Fruit fly (Drosophila melanogaster) whole organism, embryonic: ENCODE measurements around the gene RpL28.

Source experiments
- CG10147 ChIP-seq: fragments of 200-800 bp; sonication (Bioruptor generic); optimal IDR thresholded peaks from 2 replicates; lab custom pipeline; 2019; ENCODE audit warnings: missing biosample characterization, mild to moderate bottlenecking, missing genetic modification characterization, moderate library complexity
- CG13424 ChIP-seq: fragments of 200-800 bp; sonication (Bioruptor generic); optimal IDR thresholded peaks from 2 replicates; lab custom pipeline; 2019; ENCODE audit warnings: missing biosample characterization, mild to moderate bottlenecking, missing genetic modification characterization, moderate library complexity
- CG13775 ChIP-seq: fragments of 200-800 bp; sonication (Bioruptor generic); optimal IDR thresholded peaks from 3 replicates; lab custom pipeline; 2017; ENCODE audit warnings: missing biosample characterization, mild to moderate bottlenecking, missing genetic modification characterization
- CG14014 ChIP-seq: fragments of 200-800 bp; sonication (Bioruptor generic); IDR thresholded peaks from 2 replicates; pipeline ENCODE4 v1.3.6; 2022; ENCODE audit warnings: missing biosample characterization, missing genetic modification characterization
- CG14710 ChIP-seq: fragments of 200-800 bp; sonication (Bioruptor generic); optimal IDR thresholded peaks from 3 replicates; lab custom pipeline; 2019; ENCODE audit warnings: missing biosample characterization, mild to moderate bottlenecking, missing genetic modification characterization, moderate library complexity
- CG17186 ChIP-seq: fragments of 200-800 bp; sonication (Bioruptor generic); optimal IDR thresholded peaks from 3 replicates; lab custom pipeline; 2017; ENCODE audit warnings: missing biosample characterization, missing genetic modification reagents, missing genetic modification characterization
- CG17829 ChIP-seq: fragments of 200-800 bp; optimal IDR thresholded peaks from 2 replicates; lab custom pipeline; 2019; ENCODE audit warnings: missing biosample characterization, mild to moderate bottlenecking, missing genetic modification characterization, moderate library complexity
- CG18599 ChIP-seq: fragments of 200-800 bp; sonication (Bioruptor generic); optimal IDR thresholded peaks from 3 replicates; lab custom pipeline; 2017; ENCODE audit warnings: missing biosample characterization, missing genetic modification characterization, mild to moderate bottlenecking, moderate library complexity, missing genetic modification reagents
- CG2120 ChIP-seq: fragments of 200-800 bp; sonication (Bioruptor generic); optimal IDR thresholded peaks from 3 replicates; lab custom pipeline; 2016; ENCODE audit warnings: missing biosample characterization, missing genetic modification characterization
- CG2712 ChIP-seq: fragments of 200-800 bp; optimal IDR thresholded peaks from 3 replicates; lab custom pipeline; 2019; ENCODE audit warnings: missing biosample characterization, mild to moderate bottlenecking, missing genetic modification characterization, moderate library complexity
- CG3847 ChIP-seq: fragments of 200-800 bp; sonication (Bioruptor generic); IDR thresholded peaks from 2 replicates; pipeline ENCODE4 v1.3.6; 2022; ENCODE audit warnings: missing biosample characterization, missing genetic modification characterization
- CG3995 ChIP-seq: fragments of 200-800 bp; sonication (Bioruptor generic); optimal IDR thresholded peaks from 3 replicates; lab custom pipeline; 2016; ENCODE audit warnings: missing biosample characterization, missing genetic modification characterization
- CG4707 ChIP-seq: fragments of 200-800 bp; sonication (Bioruptor generic); optimal IDR thresholded peaks from 2 replicates; lab custom pipeline; 2018; ENCODE audit warnings: missing biosample characterization, mild to moderate bottlenecking, missing genetic modification characterization, moderate library complexity
- CG6791 ChIP-seq: fragments of 200-800 bp; sonication (Bioruptor generic); IDR thresholded peaks from 3 replicates; pipeline ENCODE4 v1.3.6; 2022; ENCODE audit warnings: missing biosample characterization, missing genetic modification characterization; ENCODE audit not compliant: partially characterized antibody
- CG7357 ChIP-seq: fragments of 200-800 bp; sonication (Bioruptor generic); IDR thresholded peaks from 3 replicates; pipeline ENCODE4 v1.3.6; 2022; ENCODE audit warnings: missing biosample characterization, missing genetic modification characterization
- CG7928 ChIP-seq: fragments of 200-800 bp; sonication (Bioruptor generic); optimal IDR thresholded peaks from 2 replicates; lab custom pipeline; 2017; ENCODE audit warnings: missing biosample characterization, mild to moderate bottlenecking, missing genetic modification characterization
- CG7987 ChIP-seq: fragments of 200-800 bp; sonication (Bioruptor generic); optimal IDR thresholded peaks from 2 replicates; lab custom pipeline; 2018; ENCODE audit warnings: missing biosample characterization, mild to moderate bottlenecking, missing genetic modification characterization, moderate library complexity
- CG8290 ChIP-seq, 3 experiments: fragments of 200-800 bp; sonication (Bioruptor generic); optimal IDR thresholded peaks; 2 replicates each; lab custom pipeline; 2016 to 2019; ENCODE audit warnings: missing biosample characterization in 3 of 3, missing genetic modification characterization in 3 of 3, mild to moderate bottlenecking in 2 of 3, moderate library complexity in 1 of 3
- CG8478 ChIP-seq: fragments of >200 bp; optimal IDR thresholded peaks from 2 replicates; lab custom pipeline; 2018
- Doc3 ChIP-seq: fragments of 200-800 bp; sonication (Bioruptor generic); IDR thresholded peaks from 3 replicates; pipeline ENCODE4 v1.3.6; 2022; ENCODE audit warnings: missing biosample characterization, missing genetic modification characterization; ENCODE audit not compliant: partially characterized antibody
- Dref ChIP-seq: fragments of 200-800 bp; sonication (Bioruptor generic); IDR thresholded peaks from 2 replicates; pipeline ENCODE4 v1.3.6; 2022; ENCODE audit warnings: missing biosample characterization, missing genetic modification characterization
- Ets65A ChIP-seq: fragments of 200-800 bp; sonication (Bioruptor generic); peaks from one replicate; lab custom pipeline; 2016; ENCODE audit warnings: missing biosample characterization, missing genetic modification characterization
- HLH4C ChIP-seq: fragments of 200-800 bp; sonication (Bioruptor generic); IDR thresholded peaks from 3 replicates; pipeline ENCODE4 v1.3.6; 2022; ENCODE audit warnings: missing biosample characterization, missing genetic modification characterization; ENCODE audit not compliant: partially characterized antibody
- Lhr ChIP-seq: fragments of 200-800 bp; sonication (Bioruptor generic); optimal IDR thresholded peaks from 3 replicates; lab custom pipeline; 2017; ENCODE audit warnings: mild to moderate bottlenecking, missing biosample characterization, missing genetic modification reagents, missing genetic modification characterization
- Max ChIP-seq: fragments of 200-800 bp; sonication (Bioruptor generic); optimal IDR thresholded peaks from 2 replicates; lab custom pipeline; 2016; ENCODE audit warnings: missing biosample characterization, mild to moderate bottlenecking, missing genetic modification characterization
- Med ChIP-seq: fragments of 200-800 bp; sonication (Bioruptor generic); peaks from one replicate; lab custom pipeline; 2016; ENCODE audit warnings: missing biosample characterization, missing genetic modification characterization, mild to moderate bottlenecking, inconsistent platforms, moderate library complexity
- Opbp ChIP-seq: fragments of 200-800 bp; sonication (Bioruptor generic); IDR thresholded peaks from 3 replicates; pipeline ENCODE4 v1.3.6; 2022; ENCODE audit warnings: missing biosample characterization, missing genetic modification characterization; ENCODE audit not compliant: partially characterized antibody
- Pdp1 ChIP-seq, 2 experiments: fragments of 200-800 bp; sonication (Bioruptor generic); optimal IDR thresholded peaks; 3 replicates each; lab custom pipeline; 2016; ENCODE audit warnings: missing biosample characterization in 2 of 2, missing genetic modification characterization in 2 of 2, mild to moderate bottlenecking in 1 of 2, moderate library complexity in 1 of 2
- Rfx ChIP-seq: fragments of 200-800 bp; sonication (Bioruptor generic); IDR thresholded peaks from 2 replicates; pipeline ENCODE4 v1.3.6; 2022; ENCODE audit warnings: missing biosample characterization, missing genetic modification characterization
- amos ChIP-seq: fragments of 200-800 bp; sonication (Bioruptor generic); IDR thresholded peaks from 2 replicates; pipeline ENCODE4 v1.3.6; 2022; ENCODE audit warnings: missing biosample characterization, missing genetic modification characterization; ENCODE audit not compliant: partially characterized antibody
- ara ChIP-seq: fragments of 200-800 bp; sonication (Bioruptor generic); IDR thresholded peaks from 2 replicates; pipeline ENCODE4 v1.3.6; 2022; ENCODE audit warnings: missing biosample characterization, missing genetic modification characterization
- ato ChIP-seq: fragments of 200-800 bp; sonication (Bioruptor generic); IDR thresholded peaks from 2 replicates; pipeline ENCODE4 v1.3.6; 2022; ENCODE audit warnings: missing biosample characterization, missing genetic modification characterization; ENCODE audit not compliant: partially characterized antibody
- bbx ChIP-seq: fragments of 200-800 bp; sonication (Bioruptor generic); IDR thresholded peaks from 2 replicates; pipeline ENCODE4 v1.3.6; 2022; ENCODE audit warnings: missing biosample characterization, missing genetic modification characterization; ENCODE audit not compliant: partially characterized antibody
- chinmo ChIP-seq: fragments of 200-800 bp; sonication (Bioruptor generic); IDR thresholded peaks from 4 replicates; pipeline ENCODE4 v1.3.6; 2022; ENCODE audit warnings: missing biosample characterization, missing genetic modification characterization; ENCODE audit not compliant: partially characterized antibody
- crol ChIP-seq: fragments of 200-800 bp; sonication (Bioruptor generic); IDR thresholded peaks from 2 replicates; pipeline ENCODE4 v1.3.6; 2022; ENCODE audit warnings: missing biosample characterization, missing genetic modification characterization
- gfzf ChIP-seq: fragments of 200-800 bp; sonication (Bioruptor generic); optimal IDR thresholded peaks from 2 replicates; lab custom pipeline; 2016; ENCODE audit warnings: missing biosample characterization, mild to moderate bottlenecking, missing genetic modification characterization, moderate library complexity
- hkb ChIP-seq, 2 experiments: fragments of 200-800 bp in 1 of 2; fragments of >200 bp in 1 of 2; sonication (Bioruptor generic) in 1 of 2; IDR thresholded peaks in 1 of 2; optimal IDR thresholded peaks in 1 of 2; 2 replicates each; pipeline versions ENCODE4 v1.3.6 to Lab custom; 2017 to 2022; ENCODE audit warnings: missing biosample characterization in 1 of 2, missing genetic modification characterization in 1 of 2
- insv ChIP-seq, 2 experiments: fragments of 200-800 bp; sonication (Bioruptor generic); optimal IDR thresholded peaks; 3 replicates each; lab custom pipeline; 2016 to 2018; ENCODE audit warnings: missing biosample characterization in 2 of 2, missing genetic modification characterization in 2 of 2
- lbe ChIP-seq: fragments of 200-800 bp; sonication (Bioruptor generic); optimal IDR thresholded peaks from 2 replicates; lab custom pipeline; 2016; ENCODE audit warnings: missing biosample characterization, mild to moderate bottlenecking, missing genetic modification characterization
- pita ChIP-seq: fragments of 200-800 bp; sonication (Bioruptor generic); optimal IDR thresholded peaks from 2 replicates; lab custom pipeline; 2017; ENCODE audit warnings: missing biosample characterization, mild to moderate bottlenecking, missing genetic modification characterization
- row ChIP-seq: fragments of 200-800 bp; sonication (Bioruptor generic); IDR thresholded peaks from 3 replicates; pipeline ENCODE4 v1.3.6; 2022; ENCODE audit warnings: missing biosample characterization, missing genetic modification characterization
- sd ChIP-seq: fragments of 200-800 bp; sonication (Bioruptor generic); optimal IDR thresholded peaks from 3 replicates; lab custom pipeline; 2018; ENCODE audit warnings: missing biosample characterization, mild to moderate bottlenecking, missing genetic modification characterization, moderate library complexity
- sens ChIP-seq: fragments of 200-800 bp; sonication (Bioruptor generic); peaks from one replicate; lab custom pipeline; 2016; ENCODE audit warnings: missing biosample characterization, missing genetic modification characterization
- unc-4 ChIP-seq: fragments of 200-800 bp; sonication (Bioruptor generic); IDR thresholded peaks from 2 replicates; pipeline ENCODE4 v1.3.6; 2022; ENCODE audit warnings: missing biosample characterization, missing genetic modification characterization; ENCODE audit not compliant: partially characterized antibody
- zen2 ChIP-seq: fragments of 200-800 bp; sonication (Bioruptor generic); IDR thresholded peaks from 3 replicates; pipeline ENCODE4 v1.3.6; 2022; ENCODE audit warnings: missing biosample characterization, missing genetic modification characterization; ENCODE audit not compliant: partially characterized antibody

The RpL28 gene

dm6 chr3L:3224740-3225719, 2.3 kb upstream of the RpL28 start, which contains the start of gene Larp4B (continued):
- TF ChIP-seq CG8290 (GFP tag; optimal IDR thresholded peaks at IDR 0.05; lab: Kevin White, UChicago) (peak; percentile 4), CG8290 (tag; optimal IDR thresholded peaks at IDR 0.05; lab: Kevin White, UChicago) (no peak), Med (GFP tag; lab: Kevin White, UChicago) (peak; percentile 85), lbe (GFP tag; lab: Kevin White, UChicago) (peak; percentile 40), CG8478 (lab: Kevin White, UChicago) (peak; percentile 56), Opbp (peak; percentile 35; the same call in 2 of the 3 replicates), crol (GFP tag; lab: Robert Waterston, UW) (peak; percentile 86), row (GFP tag; lab: Robert Waterston, UW) (peak; percentile 62), CG2120 (GFP tag; lab: Kevin White, UChicago) (peak; percentile 48), insv (GFP tag; optimal IDR thresholded peaks at IDR 0.05; lab: Kevin White, UChicago) (peak in 1 of 2 experiments; percentile 41), chinmo (GFP tag; lab: Robert Waterston, UW) (no peak), Pdp1 (GFP tag; optimal IDR thresholded peaks at IDR 0.05; lab: Kevin White, UChicago) (peak in 1 of 2 experiments; percentile 30), sens (GFP tag; lab: Kevin White, UChicago) (peak; percentile 80), HLH4C (GFP tag; lab: Robert Waterston, UW) (peak; percentile 55; the same call in 2 of the 3 replicates), ara (GFP tag; lab: Robert Waterston, UW) (no peak), sd (peak; percentile 37), CG13424 (tag; lab: Kevin White, UChicago) (peak; percentile 14), zen2 (GFP tag; lab: Robert Waterston, UW) (0 out of 3 replicates have a peak, but pooled peaks have one; percentile 39), Ets65A (peak; percentile 89), CG17829 (tag; lab: Kevin White, UChicago) (peak; percentile 22), Doc3 (GFP tag; lab: Robert Waterston, UW) (peak; percentile 77), ato (GFP tag; lab: Robert Waterston, UW) (peak; percentile 21; the same call in 1 of the 2 replicates), CG2712 (peak; percentile 19), CG6791 (peak; percentile 50), hkb (optimal IDR thresholded peaks at IDR 0.05; lab: Kevin White, UChicago) (peak; percentile 42), hkb (GFP tag; IDR thresholded peaks at IDR 0.05; lab: Robert Waterston, UW) (no peak), CG13775 (GFP tag; lab: Kevin White, UChicago) (peak; percentile 37), CG3847 (GFP tag; lab: Robert Waterston, UW) (peak; percentile 47), CG7928 (GFP tag; lab: Kevin White, UChicago) (peak; percentile 41), gfzf (peak; percentile 98), Dref (GFP tag; lab: Robert Waterston, UW) (peak; percentile 59), CG14710 (tag; lab: Kevin White, UChicago) (peak; percentile 43), Max (GFP tag; lab: Kevin White, UChicago) (peak; percentile 22), pita (GFP tag; lab: Kevin White, UChicago) (peak; percentile 86), CG7987 (GFP tag; lab: Kevin White, UChicago) (peak; percentile 23), CG10147 (peak; percentile 22), CG7357 (GFP tag; lab: Robert Waterston, UW) (0 out of 3 replicates have a peak, but pooled peaks have one; percentile 21), Lhr (GFP tag; lab: Kevin White, UChicago) (peak; percentile 78), amos (peak; percentile 52), Rfx (peak; percentile 45), CG17186 (peak; percentile 42), CG3995 (GFP tag; lab: Kevin White, UChicago) (peak; percentile 73), unc-4 (GFP tag; lab: Robert Waterston, UW) (peak; percentile 66), bbx (GFP tag; lab: Robert Waterston, UW) (peak; percentile 57), CG4707 (GFP tag; lab: Kevin White, UChicago) (no peak), CG18599 (GFP tag; lab: Kevin White, UChicago) (no peak), CG14014 (0 out of 2 replicates have a peak, but pooled peaks have one; percentile 27)
